Worm (Caenorhabditis elegans) whole organism, L4 larva: ENCODE data around the gene dpy-7.

Experiments used
- ceh-82 ChIP-seq: sonication (generic microtip); optimal IDR thresholded peaks from 2 replicates; lab custom pipeline; 2017; ENCODE audit warnings: missing biosample characterization, missing genetic modification characterization
- dpl-1 ChIP-seq: fragments of 150-350 bp; optimal IDR thresholded peaks from 2 replicates; lab custom pipeline; 2014; ENCODE audit warnings: missing biosample characterization, missing genetic modification reagents, missing genetic modification characterization
- mes-2 ChIP-seq: sonication (generic microtip); optimal IDR thresholded peaks from 2 replicates; lab custom pipeline; 2016; ENCODE audit warnings: missing genotype, mild to moderate bottlenecking, missing genetic modification characterization, missing compliant biosample characterization; ENCODE audit not compliant: poor library complexity, severe bottlenecking

- no peak for TF ChIP-seq ceh-82 (tag; lab: Kevin White, UChicago)
- no peak for TF ChIP-seq dpl-1
- TF ChIP-seq mes-2 (tag; lab: Kevin White, UChicago): no peak
Observed at ce11 chrX:7562625-7563024, 25.0 kb upstream of the dpy-7 start, which contains the start of gene sto-1.
